Fruit fly (Drosophila melanogaster) whole organism, embryonic: Measurements from ENCODE around the gene Hmr.

Source experiments
- CG4360 ChIP-seq: fragments of 200-800 bp; sonication (Bioruptor generic); IDR thresholded peaks from 2 replicates; pipeline ENCODE4 v1.3.6; 2022; ENCODE audit warnings: missing biosample characterization, missing genetic modification characterization
- CG6254 ChIP-seq: fragments of 200-800 bp; sonication (Bioruptor generic); optimal IDR thresholded peaks from 3 replicates; lab custom pipeline; 2017; ENCODE audit warnings: mild to moderate bottlenecking, missing biosample characterization, missing genetic modification reagents, missing genetic modification characterization
- Hr39 ChIP-seq: fragments of >200 bp; optimal IDR thresholded peaks from 2 replicates; lab custom pipeline; 2017
- disco-r ChIP-seq: fragments of 200-800 bp; sonication (Bioruptor generic); optimal IDR thresholded peaks from 2 replicates; lab custom pipeline; 2016; ENCODE audit warnings: missing biosample characterization, missing genetic modification characterization
- ems ChIP-seq: fragments of 200-800 bp; sonication (Bioruptor generic); optimal IDR thresholded peaks from 3 replicates; lab custom pipeline; 2016; ENCODE audit warnings: missing biosample characterization, missing genetic modification characterization

DNA sequence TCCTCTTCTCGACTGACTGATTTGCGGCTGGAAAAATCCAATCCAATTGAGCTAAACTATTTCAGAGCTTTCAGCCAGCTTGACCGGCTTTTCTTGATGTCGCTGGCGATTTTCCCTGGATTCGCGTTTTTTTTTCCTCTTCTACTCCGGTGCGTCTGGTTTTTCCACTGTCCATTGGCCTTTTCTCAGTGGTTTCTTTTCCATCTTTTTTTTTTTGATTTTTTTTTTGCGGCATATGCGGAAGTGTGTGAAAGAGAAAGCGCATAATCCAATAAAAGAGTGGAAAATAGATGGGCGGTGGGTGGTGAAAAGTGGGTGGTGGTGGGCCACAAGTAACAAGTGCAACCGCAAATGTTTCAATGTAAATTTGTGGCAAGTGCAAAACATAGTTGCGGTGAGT, 37.6 kb downstream of the Hmr start:
- TF ChIP-seq CG6254 (no peak), CG4360 (GFP tag; lab: Robert Waterston, UW) (no peak), Hr39 (lab: Kevin White, UChicago) (no peak), disco-r (GFP tag; lab: Kevin White, UChicago) (no peak), ems (no peak)
